Fruit fly (Drosophila melanogaster) whole organism, embryonic: ENCODE measurements around the gene CG31957.

Experiments used
- Abd-B ChIP-seq: fragments of 200-800 bp; sonication (Bioruptor generic); optimal IDR thresholded peaks from 2 replicates; lab custom pipeline; 2018; ENCODE audit warnings: missing biosample characterization, mild to moderate bottlenecking, missing genetic modification characterization, moderate library complexity
- Aef1 ChIP-seq: fragments of 200-800 bp; sonication (Bioruptor generic); IDR thresholded peaks from 3 replicates; pipeline ENCODE4 v1.3.6; 2022; ENCODE audit warnings: missing biosample characterization, missing genetic modification characterization
- Blimp-1 ChIP-seq: fragments of 200-800 bp; sonication (Bioruptor generic); optimal IDR thresholded peaks from 3 replicates; lab custom pipeline; 2018; ENCODE audit warnings: missing biosample characterization, missing genetic modification characterization, mild to moderate bottlenecking, moderate library complexity, missing genetic modification reagents
- CG1024 ChIP-seq: fragments of 200-800 bp; sonication (Bioruptor generic); IDR thresholded peaks from 2 replicates; pipeline ENCODE4 v1.3.6; 2022; ENCODE audit warnings: missing biosample characterization, missing genetic modification characterization
- CG11456 ChIP-seq: fragments of 200-800 bp; sonication (Bioruptor generic); IDR thresholded peaks from 3 replicates; pipeline ENCODE4 v1.3.6; 2022; ENCODE audit warnings: missing biosample characterization, missing genetic modification characterization
- CG13775 ChIP-seq: fragments of 200-800 bp; sonication (Bioruptor generic); optimal IDR thresholded peaks from 3 replicates; lab custom pipeline; 2017; ENCODE audit warnings: missing biosample characterization, mild to moderate bottlenecking, missing genetic modification characterization
- CG7745 ChIP-seq: fragments of 200-800 bp; sonication (Bioruptor generic); optimal IDR thresholded peaks from 2 replicates; lab custom pipeline; 2018; ENCODE audit warnings: missing biosample characterization, mild to moderate bottlenecking, missing genetic modification characterization, moderate library complexity
- CG8281 ChIP-seq: fragments of 200-800 bp; sonication (Bioruptor generic); optimal IDR thresholded peaks from 2 replicates; lab custom pipeline; 2018; ENCODE audit warnings: missing biosample characterization, mild to moderate bottlenecking, missing genetic modification characterization, moderate library complexity
- CG8359 ChIP-seq: fragments of 200-800 bp; sonication (Bioruptor generic); optimal IDR thresholded peaks from 2 replicates; lab custom pipeline; 2017; ENCODE audit warnings: missing biosample characterization, mild to moderate bottlenecking, missing genetic modification characterization, borderline replicate concordance
- CG8944 ChIP-seq: fragments of 200-800 bp; sonication (Bioruptor generic); optimal IDR thresholded peaks from 3 replicates; lab custom pipeline; 2016; ENCODE audit warnings: missing biosample characterization, missing genetic modification characterization
- CG9817 ChIP-seq: fragments of 200-800 bp; sonication (Bioruptor generic); optimal IDR thresholded peaks from 2 replicates; lab custom pipeline; 2018; ENCODE audit warnings: missing biosample characterization, mild to moderate bottlenecking, missing genetic modification characterization, moderate library complexity
- CG9876 ChIP-seq: fragments of 200-800 bp; sonication (Bioruptor generic); optimal IDR thresholded peaks from 2 replicates; lab custom pipeline; 2016; ENCODE audit warnings: missing biosample characterization, missing genetic modification characterization
- Ets97D ChIP-seq: fragments of 200-800 bp; sonication (Bioruptor generic); optimal IDR thresholded peaks from 3 replicates; lab custom pipeline; 2016; ENCODE audit warnings: missing biosample characterization, missing genetic modification characterization
- H15 ChIP-seq: fragments of 200-800 bp; sonication (Bioruptor generic); IDR thresholded peaks from 3 replicates; pipeline ENCODE4 v1.3.6; 2022; ENCODE audit warnings: missing biosample characterization, missing genetic modification characterization
- Hr51 ChIP-seq, 2 experiments: fragments of 200-800 bp; sonication (Bioruptor generic); optimal IDR thresholded peaks; 2 replicates in 1 of 2; 3 replicates in 1 of 2; lab custom pipeline; 2016 to 2018; ENCODE audit warnings: missing biosample characterization in 2 of 2, missing genetic modification characterization in 2 of 2, mild to moderate bottlenecking in 1 of 2, moderate library complexity in 1 of 2
- Hr78 ChIP-seq, 2 experiments: fragments of 200-800 bp in 1 of 2; fragments of >200 bp in 1 of 2; sonication (Bioruptor generic) in 1 of 2; optimal IDR thresholded peaks; 2 replicates each; lab custom pipeline; 2017 to 2019; ENCODE audit warnings: missing biosample characterization in 2 of 2, missing genetic modification characterization in 2 of 2, mild to moderate bottlenecking in 1 of 2, moderate library complexity in 1 of 2
- NC2β ChIP-seq: fragments of 200-800 bp; sonication (Bioruptor generic); optimal IDR thresholded peaks from 2 replicates; lab custom pipeline; 2016; ENCODE audit warnings: missing biosample characterization, missing genetic modification characterization
- Oaz ChIP-seq: fragments of 200-800 bp; sonication (Bioruptor generic); IDR thresholded peaks from 2 replicates; pipeline ENCODE4 v1.3.6; 2022; ENCODE audit warnings: missing biosample characterization, missing genetic modification characterization
- Rx ChIP-seq: fragments of 200-800 bp; sonication (Bioruptor generic); IDR thresholded peaks from 2 replicates; pipeline ENCODE4 v1.3.6; 2022; ENCODE audit warnings: missing biosample characterization, missing genetic modification characterization
- Sox102F ChIP-seq: fragments of 200-800 bp; sonication (Bioruptor generic); optimal IDR thresholded peaks from 2 replicates; lab custom pipeline; 2018; ENCODE audit warnings: missing biosample characterization, mild to moderate bottlenecking, missing genetic modification characterization, moderate library complexity
- Stat92E ChIP-seq, 3 experiments: fragments of >200 bp in 2 of 3; fragments of 200-800 bp in 1 of 3; sonication (Bioruptor generic) in 1 of 3; optimal IDR thresholded peaks; 2 replicates each; lab custom pipeline; 2017 to 2019; ENCODE audit warnings: missing biosample characterization in 3 of 3, missing genetic modification characterization in 3 of 3, mild to moderate bottlenecking in 1 of 3, moderate library complexity in 1 of 3
- Tbp ChIP-seq: fragments of >200 bp; optimal IDR thresholded peaks from 2 replicates; lab custom pipeline; 2018; ENCODE audit warnings: missing biosample characterization, missing genetic modification characterization
- ab ChIP-seq: fragments of 200-800 bp; sonication (Bioruptor generic); optimal IDR thresholded peaks from 2 replicates; lab custom pipeline; 2016; ENCODE audit warnings: missing biosample characterization, missing genetic modification characterization
- amos ChIP-seq: fragments of 200-800 bp; sonication (Bioruptor generic); IDR thresholded peaks from 2 replicates; pipeline ENCODE4 v1.3.6; 2022; ENCODE audit warnings: missing biosample characterization, missing genetic modification characterization; ENCODE audit not compliant: partially characterized antibody
- aop ChIP-seq: fragments of 200-800 bp; sonication (Bioruptor generic); IDR thresholded peaks from 2 replicates; pipeline ENCODE4 v1.3.6; 2022; ENCODE audit warnings: missing biosample characterization, missing genetic modification characterization
- ase ChIP-seq: fragments of 200-800 bp; sonication (Bioruptor generic); IDR thresholded peaks from 3 replicates; pipeline ENCODE4 v1.3.6; 2022; ENCODE audit warnings: missing biosample characterization, missing genetic modification characterization
- bcd ChIP-seq: fragments of 200-800 bp; sonication (Bioruptor generic); optimal IDR thresholded peaks from 2 replicates; lab custom pipeline; 2017; ENCODE audit warnings: missing biosample characterization, mild to moderate bottlenecking, missing genetic modification characterization
- cg ChIP-seq: fragments of 200-800 bp; sonication (Bioruptor generic); optimal IDR thresholded peaks from 3 replicates; lab custom pipeline; 2019; ENCODE audit warnings: missing biosample characterization, mild to moderate bottlenecking, missing genetic modification characterization, moderate library complexity
- chm ChIP-seq: fragments of 200-800 bp; sonication (Bioruptor generic); IDR thresholded peaks from 2 replicates; pipeline ENCODE4 v1.3.6; 2022; ENCODE audit warnings: missing biosample characterization, missing genetic modification characterization
- crc ChIP-seq: fragments of 200-800 bp; sonication (Bioruptor generic); optimal IDR thresholded peaks from 2 replicates; lab custom pipeline; 2016; ENCODE audit warnings: missing biosample characterization, missing genetic modification characterization
- cwo ChIP-seq: fragments of 200-800 bp; sonication (Bioruptor generic); optimal IDR thresholded peaks from 3 replicates; lab custom pipeline; 2017; ENCODE audit warnings: missing biosample characterization, missing genetic modification characterization, mild to moderate bottlenecking, moderate library complexity, missing genetic modification reagents
- danr ChIP-seq: fragments of 200-800 bp; sonication (Bioruptor generic); IDR thresholded peaks from 2 replicates; pipeline ENCODE4 v1.3.6; 2022; ENCODE audit warnings: missing biosample characterization, missing genetic modification characterization
- dpn ChIP-seq, 2 experiments: fragments of 200-800 bp; sonication (Bioruptor generic); optimal IDR thresholded peaks; 3 replicates each; lab custom pipeline; 2016; ENCODE audit warnings: missing biosample characterization in 2 of 2, missing genetic modification characterization in 2 of 2
- ewg ChIP-seq: fragments of 200-800 bp; sonication (Bioruptor generic); optimal IDR thresholded peaks from 3 replicates; lab custom pipeline; 2017; ENCODE audit warnings: mild to moderate bottlenecking, missing biosample characterization, missing genetic modification reagents, missing genetic modification characterization
- fu2 ChIP-seq: fragments of 200-800 bp; sonication (Bioruptor generic); optimal IDR thresholded peaks from 2 replicates; lab custom pipeline; 2016; ENCODE audit warnings: missing biosample characterization, missing genetic modification characterization
- gcm2 ChIP-seq: fragments of 200-800 bp; sonication (Bioruptor generic); optimal IDR thresholded peaks from 2 replicates; lab custom pipeline; 2016; ENCODE audit warnings: missing biosample characterization, missing genetic modification characterization
- grn ChIP-seq: fragments of 200-800 bp; sonication (Bioruptor generic); optimal IDR thresholded peaks from 3 replicates; lab custom pipeline; 2017; ENCODE audit warnings: missing biosample characterization, missing genetic modification characterization
- hkb ChIP-seq, 2 experiments: fragments of 200-800 bp in 1 of 2; fragments of >200 bp in 1 of 2; sonication (Bioruptor generic) in 1 of 2; IDR thresholded peaks in 1 of 2; optimal IDR thresholded peaks in 1 of 2; 2 replicates each; pipeline versions ENCODE4 v1.3.6 to Lab custom; 2017 to 2022; ENCODE audit warnings: missing biosample characterization in 1 of 2, missing genetic modification characterization in 1 of 2
- ind ChIP-seq: fragments of 200-800 bp; sonication (Bioruptor generic); optimal IDR thresholded peaks from 3 replicates; lab custom pipeline; 2016; ENCODE audit warnings: missing biosample characterization, missing genetic modification characterization
- jumu ChIP-seq: fragments of 200-800 bp; sonication (Bioruptor generic); optimal IDR thresholded peaks from 3 replicates; lab custom pipeline; 2016; ENCODE audit warnings: missing biosample characterization, missing genetic modification characterization
- mld ChIP-seq: fragments of 200-800 bp; sonication (Bioruptor generic); IDR thresholded peaks from 3 replicates; pipeline ENCODE4 v1.3.6; 2022; ENCODE audit warnings: missing biosample characterization, missing genetic modification characterization; ENCODE audit not compliant: partially characterized antibody
- org-1 ChIP-seq: fragments of 200-800 bp; sonication (Bioruptor generic); optimal IDR thresholded peaks from 2 replicates; lab custom pipeline; 2017; ENCODE audit warnings: missing biosample characterization, missing genetic modification characterization
- pan ChIP-seq, 4 experiments: fragments of >200 bp in 3 of 4; fragments of 200-800 bp in 1 of 4; sonication (Bioruptor generic) in 1 of 4; optimal IDR thresholded peaks in 3 of 4; IDR thresholded peaks in 1 of 4; 2 replicates each; pipeline versions ENCODE4 v1.3.6 to Lab custom; 2017 to 2022; ENCODE audit warnings: missing biosample characterization in 2 of 4, missing genetic modification characterization in 2 of 4, mixed read lengths in 1 of 4
- pho ChIP-seq: fragments of 200-800 bp; sonication (Bioruptor generic); optimal IDR thresholded peaks from 2 replicates; lab custom pipeline; 2016; ENCODE audit warnings: missing biosample characterization, missing genetic modification characterization
- pita ChIP-seq: fragments of 200-800 bp; sonication (Bioruptor generic); optimal IDR thresholded peaks from 2 replicates; lab custom pipeline; 2017; ENCODE audit warnings: missing biosample characterization, mild to moderate bottlenecking, missing genetic modification characterization
- ranshi ChIP-seq: fragments of 200-800 bp; sonication (Bioruptor generic); IDR thresholded peaks from 2 replicates; pipeline ENCODE4 v1.3.6; 2022; ENCODE audit warnings: missing biosample characterization, missing genetic modification characterization
- sens ChIP-seq: fragments of 200-800 bp; sonication (Bioruptor generic); peaks from one replicate; lab custom pipeline; 2016; ENCODE audit warnings: missing biosample characterization, missing genetic modification characterization
- stc ChIP-seq: fragments of 200-800 bp; sonication (Bioruptor generic); IDR thresholded peaks from 2 replicates; pipeline ENCODE4 v1.3.6; 2022; ENCODE audit warnings: missing biosample characterization, missing genetic modification characterization

The CG31957 gene

dm6 chr2L:3827406-3828133 is 44.7 kb downstream of the CG31957 start (continued):
- TF ChIP-seq Aef1 (GFP tag; lab: Robert Waterston, UW) (no peak), jumu (GFP tag; lab: Kevin White, UChicago) (peak; percentile 69), fu2 (GFP tag; lab: Kevin White, UChicago) (no peak), Hr51 (GFP tag; optimal IDR thresholded peaks at IDR 0.05; lab: Kevin White, UChicago) (peak in 1 of 2 experiments; percentile 38), amos (GFP tag; lab: Robert Waterston, UW) (no peak), org-1 (GFP tag; lab: Kevin White, UChicago) (peak; percentile 45), mld (GFP tag; lab: Robert Waterston, UW) (no peak), danr (GFP tag; lab: Robert Waterston, UW) (no peak), aop (GFP tag; lab: Robert Waterston, UW) (no peak), bcd (GFP tag; lab: Kevin White, UChicago) (peak; percentile 41), sens (GFP tag; lab: Kevin White, UChicago) (peak; percentile 97), NC2β (GFP tag; lab: Kevin White, UChicago) (peak; percentile 69), CG9876 (no peak), Blimp-1 (GFP tag; lab: Kevin White, UChicago) (peak; percentile 62), Tbp (no peak), dpn (GFP tag; optimal IDR thresholded peaks at IDR 0.05; lab: Kevin White, UChicago) (peak; percentile 33 to 41), pho (GFP tag; lab: Kevin White, UChicago) (no peak), CG7745 (tag; lab: Kevin White, UChicago) (peak; percentile 69), CG9817 (tag; lab: Kevin White, UChicago) (no peak), Abd-B (GFP tag; lab: Kevin White, UChicago) (peak; percentile 49), Oaz (GFP tag; lab: Robert Waterston, UW) (no peak), CG8944 (GFP tag; lab: Kevin White, UChicago) (peak; percentile 18), chm (peak; percentile 65; the same call in 1 of the 2 replicates), Sox102F (GFP tag; lab: Kevin White, UChicago) (peak; percentile 46), H15 (GFP tag; lab: Robert Waterston, UW) (no peak), Hr78 (GFP tag; optimal IDR thresholded peaks at IDR 0.05; lab: Kevin White, UChicago) (no peak), hkb (optimal IDR thresholded peaks at IDR 0.05; lab: Kevin White, UChicago) (no peak), hkb (GFP tag; IDR thresholded peaks at IDR 0.05; lab: Robert Waterston, UW) (peak; percentile 40; the same call in 1 of the 2 replicates), CG13775 (GFP tag; lab: Kevin White, UChicago) (peak; percentile 82), ase (no peak), ind (GFP tag; lab: Kevin White, UChicago) (no peak), gcm2 (GFP tag; lab: Kevin White, UChicago) (no peak), Rx (no peak), pita (GFP tag; lab: Kevin White, UChicago) (no peak), CG1024 (GFP tag; lab: Robert Waterston, UW) (peak; percentile 53; the same call in 1 of the 2 replicates), CG11456 (GFP tag; lab: Robert Waterston, UW) (no peak), Ets97D (GFP tag; lab: Kevin White, UChicago) (peak; percentile 5), grn (GFP tag; lab: Kevin White, UChicago) (no peak), Stat92E (GFP tag; optimal IDR thresholded peaks at IDR 0.05; lab: Kevin White, UChicago) (peak in 1 of 3 experiments; percentile 87), pan (optimal IDR thresholded peaks at IDR 0.05; lab: Kevin White, UChicago) (no peak), pan (GFP tag; optimal IDR thresholded peaks at IDR 0.05 in 1 of 2, IDR thresholded peaks at IDR 0.05 in 1 of 2) (peak in 1 of 2 experiments; percentile 26), cg (no peak), ranshi (GFP tag; lab: Robert Waterston, UW) (no peak), CG8359 (GFP tag; lab: Kevin White, UChicago) (peak; percentile 58), ewg (GFP tag; lab: Kevin White, UChicago) (peak; percentile 38), stc (GFP tag; lab: Robert Waterston, UW) (no peak), ab (GFP tag; lab: Kevin White, UChicago) (no peak), crc (GFP tag; lab: Kevin White, UChicago) (no peak), cwo (no peak), CG8281 (tag; lab: Kevin White, UChicago) (peak; percentile 17)
